Worm (Caenorhabditis elegans) whole organism, L4/young adult: Measurements from ENCODE around the gene rab-35.
A peak's percentile ranks its signal among the peaks of the same experiment; 100 is the strongest.

Source experiments
- W03F9.2 ChIP-seq: fragments of 150-350 bp; optimal IDR thresholded peaks from 2 replicates; lab custom pipeline; 2014; ENCODE audit warnings: missing biosample characterization, missing genetic modification characterization
- dao-5 ChIP-seq: sonication (generic microtip); optimal IDR thresholded peaks from 2 replicates; lab custom pipeline; 2016; ENCODE audit warnings: missing genotype, missing genetic modification characterization, moderate library complexity, missing compliant biosample characterization
- him-1 ChIP-seq: sonication (generic microtip); optimal IDR thresholded peaks from 2 replicates; lab custom pipeline; 2016; ENCODE audit warnings: missing genotype, missing genetic modification reagents, missing genetic modification characterization, missing compliant biosample characterization

rab-35 gene

DNA sequence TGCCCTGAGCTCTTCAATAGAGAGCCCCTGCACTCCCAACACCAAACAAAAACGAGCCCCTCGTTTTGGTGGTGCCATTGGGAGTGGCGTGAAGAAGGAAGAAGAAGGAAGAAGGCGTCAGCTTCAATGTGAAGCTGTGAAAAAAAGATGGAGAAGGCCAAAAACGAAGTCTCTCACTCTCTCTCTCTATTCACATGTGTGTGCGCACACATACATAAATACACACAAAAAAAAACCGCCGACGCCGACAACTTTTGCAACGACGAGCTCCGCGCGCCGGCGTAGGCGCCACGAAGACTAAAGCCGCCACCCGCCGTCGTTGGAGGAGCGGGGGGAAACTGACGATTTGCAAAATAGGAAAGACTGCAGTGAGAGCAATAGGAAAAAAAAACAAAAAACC, 24.7 kb upstream of the rab-35 start:
- TF ChIP-seq him-1 (tag; lab: Kevin White, UChicago) (peak; percentile 23), dao-5 (tag; lab: Kevin White, UChicago) (no peak), W03F9.2 (tag; lab: Kevin White, UChicago) (no peak)

- peak; percentile 20 for TF ChIP-seq him-1 (tag; lab: Kevin White, UChicago)
- no peak for TF ChIP-seq W03F9.2 (tag; lab: Kevin White, UChicago)
Measured at ce11 chrIII:11334346-11334745, 23.0 kb upstream of the rab-35 start.

DNA sequence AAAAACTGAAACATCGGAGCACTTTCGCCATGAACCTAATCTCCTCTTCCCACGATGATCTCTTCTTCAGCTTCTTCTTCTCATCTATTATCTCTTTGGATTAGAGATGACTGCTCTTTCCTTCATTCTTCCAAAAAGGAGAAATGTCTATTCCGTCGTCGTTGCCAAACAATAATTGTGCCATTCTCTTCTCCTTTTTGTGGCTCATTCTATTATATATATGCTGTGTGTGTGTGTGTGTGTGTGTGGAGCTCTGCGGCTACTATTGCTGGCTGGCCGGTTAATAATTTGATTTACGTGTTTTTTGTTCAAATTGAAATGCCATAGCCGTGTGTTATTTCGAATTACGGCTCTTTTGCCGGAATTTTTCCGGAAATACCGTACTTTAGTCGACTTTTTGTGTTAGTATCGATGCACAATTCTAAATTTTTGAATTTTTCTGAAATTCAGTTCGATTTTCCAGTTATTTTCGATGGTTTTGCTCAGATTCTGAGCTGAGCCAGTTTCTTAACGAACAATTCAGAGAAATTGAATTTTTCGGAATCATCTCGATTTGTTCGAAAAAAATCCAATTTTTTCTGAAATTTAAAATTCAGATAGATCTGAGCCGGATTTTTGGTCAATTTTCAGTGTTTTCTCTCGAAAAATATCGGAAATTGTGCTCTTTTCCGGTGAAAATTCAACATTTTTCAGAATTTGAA, 21.8 kb upstream of the rab-35 start, which contains the start of gene T28D6.5:
TSS of gene T28D6.5 (plus strand) at position 651 of the 701 bp plus-strand sequence.
- TF ChIP-seq W03F9.2 (tag; lab: Kevin White, UChicago) (no peak), him-1 (tag; lab: Kevin White, UChicago) (no peak), dao-5 (tag; lab: Kevin White, UChicago) (no peak)

- TF ChIP-seq dao-5 (tag; lab: Kevin White, UChicago): no peak
- TF ChIP-seq W03F9.2 (tag; lab: Kevin White, UChicago): no peak
- TF ChIP-seq him-1 (tag; lab: Kevin White, UChicago): no peak
Measured at ce11 chrIII:11332306-11332705, 20.9 kb upstream of the rab-35 start.

ce11 chrIII:11324093-11324492, 12.7 kb upstream of the rab-35 start:
- TF ChIP-seq dao-5 (tag; lab: Kevin White, UChicago) (no peak), W03F9.2 (tag; lab: Kevin White, UChicago) (no peak), him-1 (tag; lab: Kevin White, UChicago) (no peak)

DNA sequence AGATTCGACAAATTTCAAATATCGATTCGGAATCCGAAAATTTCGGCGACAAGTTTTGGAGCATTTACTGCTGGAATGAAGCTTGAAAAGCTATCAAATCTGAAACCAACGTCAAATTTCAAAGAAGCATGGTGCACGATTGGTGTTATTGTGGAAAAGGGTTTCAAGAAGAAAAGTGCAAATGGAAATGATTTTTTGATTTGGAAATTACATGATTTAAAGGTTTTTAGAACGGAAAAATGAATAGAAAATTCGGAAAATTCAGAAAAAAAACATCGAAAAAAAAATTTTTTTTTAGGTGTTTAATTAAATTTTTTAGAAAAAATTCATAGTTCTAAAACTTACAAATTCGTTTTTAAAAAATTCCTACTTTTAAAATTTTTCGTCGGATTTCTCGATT, 6.8 kb upstream of the rab-35 start, which contains the start of gene teg-1:
TSS of gene teg-1 (minus strand) at position 101 of the 400 bp plus-strand sequence.
- TF ChIP-seq him-1 (tag; lab: Kevin White, UChicago) (no peak), dao-5 (tag; lab: Kevin White, UChicago) (no peak), W03F9.2 (tag; lab: Kevin White, UChicago) (no peak)

ce11 chrIII:11317164-11317620, 5.8 kb upstream of the rab-35 start, which contains the start of gene mcm-10:
Gene mcm-10, plus strand, starts transcription at chrIII:11317570.
- TF ChIP-seq W03F9.2 (tag; lab: Kevin White, UChicago) (peak; percentile 59), dao-5 (tag; lab: Kevin White, UChicago) (no peak), him-1 (tag; lab: Kevin White, UChicago) (peak; percentile 31)

DNA sequence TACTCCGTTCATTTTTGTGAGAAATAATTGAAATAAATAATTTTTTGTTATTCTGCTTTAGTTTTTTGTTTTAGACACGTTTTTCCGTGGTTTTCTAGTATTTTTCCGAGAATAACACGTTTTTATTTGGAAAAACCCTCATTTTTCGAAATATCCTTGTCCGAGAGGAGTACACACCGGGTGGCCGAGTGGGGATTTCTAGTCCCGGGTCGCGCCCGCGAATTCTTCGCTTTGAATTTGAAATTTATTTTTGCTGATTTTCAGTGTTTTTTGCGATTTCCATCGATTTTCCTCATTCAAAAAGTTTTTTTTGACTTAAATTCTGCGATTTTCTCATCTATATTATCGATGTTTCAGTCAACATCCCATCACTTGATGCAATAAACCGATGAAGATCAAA, 20.8 kb downstream of the rab-35 start, which contains the start of the genes gly-9, mib-1 and smc-3:
TSS of gene gly-9 (minus strand) at position 27 of the 400 bp plus-strand sequence.
TSS of gene mib-1 (minus strand) at position 123 of the 400 bp plus-strand sequence.
TSS of gene smc-3 (plus strand) at position 351 of the 400 bp plus-strand sequence.
- TF ChIP-seq W03F9.2 (tag; lab: Kevin White, UChicago): peak; percentile 39
- TF ChIP-seq him-1 (tag; lab: Kevin White, UChicago): peak; percentile 39
- no peak for TF ChIP-seq dao-5 (tag; lab: Kevin White, UChicago)

ce11 chrIII:11289876-11290275, 21.5 kb downstream of the rab-35 start:
- TF ChIP-seq him-1 (tag; lab: Kevin White, UChicago) (no peak), dao-5 (tag; lab: Kevin White, UChicago) (no peak), W03F9.2 (tag; lab: Kevin White, UChicago) (no peak)

DNA sequence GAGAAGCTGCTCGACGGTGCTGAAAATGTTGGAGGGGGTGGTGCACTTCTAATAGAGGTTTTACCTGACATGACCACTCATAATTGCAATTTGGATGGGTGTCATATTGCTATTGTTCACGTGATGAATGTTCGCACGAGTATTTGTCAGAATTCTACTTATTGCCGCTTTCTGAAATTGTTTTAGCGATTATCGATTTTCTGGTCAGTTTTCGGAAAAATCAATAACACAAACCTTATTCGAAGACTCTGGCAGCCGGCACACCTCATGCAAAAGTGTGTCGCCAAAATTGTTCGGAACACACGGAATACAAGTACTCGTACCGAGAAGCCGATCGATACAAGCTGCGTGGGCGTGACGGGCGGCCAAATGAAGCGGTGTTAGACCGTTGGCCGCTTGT, 23.1 kb downstream of the rab-35 start:
- no peak for TF ChIP-seq W03F9.2 (tag; lab: Kevin White, UChicago)
- TF ChIP-seq him-1 (tag; lab: Kevin White, UChicago): no peak
- TF ChIP-seq dao-5 (tag; lab: Kevin White, UChicago): no peak

DNA sequence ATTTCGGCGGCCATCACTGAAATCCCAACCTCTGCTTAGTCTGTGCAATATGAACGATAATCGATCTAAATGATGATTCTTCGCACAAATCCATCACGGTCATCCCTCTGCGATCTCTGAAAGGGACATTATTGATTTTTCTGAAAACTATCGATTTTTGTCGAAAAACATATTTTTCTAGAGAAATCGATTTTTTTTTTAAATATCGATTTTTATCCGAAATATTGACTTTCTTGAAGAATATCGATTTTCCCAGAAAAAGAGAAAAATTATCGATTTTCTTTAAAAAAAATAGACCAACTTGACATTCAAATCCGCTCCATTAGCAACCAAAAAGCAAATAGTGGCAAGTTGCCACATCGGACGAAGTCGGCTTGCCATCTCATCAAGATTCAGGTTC, 24.0 kb downstream of the rab-35 start:
- no peak for TF ChIP-seq dao-5 (tag; lab: Kevin White, UChicago)
- no peak for TF ChIP-seq him-1 (tag; lab: Kevin White, UChicago)
- no peak for TF ChIP-seq W03F9.2 (tag; lab: Kevin White, UChicago)

DNA sequence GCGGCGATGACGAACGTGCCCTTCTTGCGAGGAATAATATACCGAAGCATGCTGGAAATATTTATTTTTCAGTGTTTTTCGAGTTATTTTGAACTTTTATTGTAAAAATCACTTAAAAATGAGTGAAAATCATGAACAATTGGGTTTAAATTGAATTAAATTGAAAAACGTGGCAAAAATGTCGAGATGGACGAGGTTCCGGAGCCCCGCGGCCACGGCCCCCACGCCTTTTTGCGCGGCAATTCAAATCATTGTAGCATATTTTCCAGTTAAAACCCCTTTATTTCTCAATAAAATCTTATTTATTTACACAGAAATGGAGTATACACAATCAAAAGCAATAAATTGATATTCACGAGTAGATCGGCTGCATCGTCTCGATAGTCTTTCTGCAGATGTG, 25.3 kb downstream of the rab-35 start:
- no peak for TF ChIP-seq dao-5 (tag; lab: Kevin White, UChicago)
- no peak for TF ChIP-seq him-1 (tag; lab: Kevin White, UChicago)
- no peak for TF ChIP-seq W03F9.2 (tag; lab: Kevin White, UChicago)

- TF ChIP-seq dao-5 (tag; lab: Kevin White, UChicago): no peak
- no peak for TF ChIP-seq W03F9.2 (tag; lab: Kevin White, UChicago)
- TF ChIP-seq him-1 (tag; lab: Kevin White, UChicago): no peak
Measured at ce11 chrIII:11283648-11284047, 27.7 kb downstream of the rab-35 start.
